Worm (Caenorhabditis elegans) whole organism, L1 larva: ENCODE measurements around the gene F54C9.11.

Experiments
- ceh-82 ChIP-seq, 3 experiments: fragments of 150-350 bp in 1 of 3; sonication (generic microtip) in 2 of 3; optimal IDR thresholded peaks; 2 replicates each; lab custom pipeline; 2014 to 2017; ENCODE audit warnings: missing biosample characterization in 3 of 3, missing genetic modification characterization in 3 of 3
- ceh-88 ChIP-seq: fragments of 200-800 bp; sonication (Bioruptor generic); IDR thresholded peaks from 2 replicates; pipeline ENCODE4 v1.3.6; 2022; ENCODE audit warnings: missing genetic modification characterization, missing compliant biosample characterization
- egl-27 ChIP-seq, 2 experiments: fragments of 150-350 bp in 1 of 2; sonication (generic microtip); optimal IDR thresholded peaks; 3 replicates each; lab custom pipeline; 2017 to 2018; ENCODE audit warnings: missing biosample characterization in 2 of 2, missing genetic modification characterization in 2 of 2, missing genetic modification reagents in 2 of 2
- elt-2 ChIP-seq: sonication (generic microtip); optimal IDR thresholded peaks from 2 replicates; lab custom pipeline; 2016; ENCODE audit warnings: missing genetic modification characterization, mild to moderate bottlenecking, inconsistent platforms, missing compliant biosample characterization, missing genetic modification reagents
- fkh-8 ChIP-seq: sonication (generic microtip); optimal IDR thresholded peaks from 2 replicates; lab custom pipeline; 2016; ENCODE audit warnings: mild to moderate bottlenecking, missing genetic modification characterization, missing compliant biosample characterization
- fos-1 ChIP-seq: fragments of 150-350 bp; optimal IDR thresholded peaks from 2 replicates; lab custom pipeline; 2014; ENCODE audit warnings: missing biosample characterization, missing genetic modification characterization
- nhr-28 ChIP-seq: fragments of 150-350 bp; optimal IDR thresholded peaks from 2 replicates; lab custom pipeline; 2014; ENCODE audit warnings: missing biosample characterization, missing genetic modification characterization
- nhr-90 ChIP-seq: sonication (generic microtip); optimal IDR thresholded peaks from 2 replicates; lab custom pipeline; 2016; ENCODE audit warnings: mild to moderate bottlenecking, missing genetic modification characterization, missing compliant biosample characterization; ENCODE audit not compliant: poor library complexity
- pag-3 ChIP-seq: sonication (generic microtip); optimal IDR thresholded peaks from 2 replicates; lab custom pipeline; 2017; ENCODE audit warnings: missing genetic modification characterization, mild to moderate bottlenecking, missing compliant biosample characterization, antibody characterized with exemption, borderline replicate concordance; ENCODE audit not compliant: insufficient read depth
- snpc-4 ChIP-seq: fragments of 150-350 bp; optimal IDR thresholded peaks from 2 replicates; lab custom pipeline; 2014; ENCODE audit warnings: missing biosample characterization, missing genetic modification characterization
- unc-62 ChIP-seq: fragments of 150-350 bp; optimal IDR thresholded peaks from 2 replicates; lab custom pipeline; 2014; ENCODE audit warnings: missing biosample characterization, missing genetic modification reagents, missing genetic modification characterization
- zag-1 ChIP-seq: fragments of 150-350 bp; optimal IDR thresholded peaks from 2 replicates; lab custom pipeline; 2014; ENCODE audit warnings: missing biosample characterization, missing genetic modification characterization
- ztf-11 ChIP-seq, 2 experiments: sonication (generic microtip); optimal IDR thresholded peaks; 2 replicates each; lab custom pipeline; 2016 to 2017; ENCODE audit warnings: missing genetic modification characterization in 2 of 2, missing biosample characterization in 1 of 2, missing compliant biosample characterization in 1 of 2

- TF ChIP-seq nhr-90 (no peak), unc-62 (no peak), ceh-82 (tag; optimal IDR thresholded peaks at IDR 0.05; lab: Kevin White, UChicago) (no peak), nhr-28 (tag; lab: Kevin White, UChicago) (no peak), fos-1 (tag; lab: Kevin White, UChicago) (no peak), elt-2 (tag; lab: Kevin White, UChicago) (no peak), fkh-8 (no peak), pag-3 (tag; lab: Kevin White, UChicago) (no peak), ceh-88 (GFP tag; lab: Robert Waterston, UW) (no peak), snpc-4 (tag; lab: Kevin White, UChicago) (no peak), ztf-11 (tag; optimal IDR thresholded peaks at IDR 0.05; lab: Kevin White, UChicago) (no peak), egl-27 (tag; optimal IDR thresholded peaks at IDR 0.05; lab: Kevin White, UChicago) (no peak), zag-1 (tag; lab: Kevin White, UChicago) (no peak)
Observed at ce11 chrII:8616155-8616554, 31.3 kb upstream of the F54C9.11 start.
